Worm (Caenorhabditis elegans) whole organism, mixed stage, embryonic: ENCODE measurements around the gene F46C3.6.

Experiments
- M03D4.4 ChIP-seq: sonication (generic microtip); optimal IDR thresholded peaks from 2 replicates; lab custom pipeline; 2017; ENCODE audit warnings: mild to moderate bottlenecking, missing genetic modification characterization, missing compliant biosample characterization
- bed-3 ChIP-seq: fragments of 200-800 bp; sonication (Bioruptor generic); optimal IDR thresholded peaks from 3 replicates; lab custom pipeline; 2018; ENCODE audit warnings: mild to moderate bottlenecking, missing genetic modification characterization, moderate library complexity, missing compliant biosample characterization
- blmp-1 ChIP-seq: fragments of 150-350 bp; optimal IDR thresholded peaks from 2 replicates; lab custom pipeline; 2014; ENCODE audit warnings: missing biosample characterization, missing genetic modification characterization
- ceh-39 ChIP-seq: fragments of 150-350 bp; optimal IDR thresholded peaks from 2 replicates; lab custom pipeline; 2014; ENCODE audit warnings: missing biosample characterization, missing genetic modification characterization
- ceh-43 ChIP-seq: fragments of 200-800 bp; sonication (Bioruptor generic); optimal IDR thresholded peaks from 2 replicates; lab custom pipeline; 2018; ENCODE audit warnings: mild to moderate bottlenecking, missing genetic modification characterization, moderate library complexity, missing compliant biosample characterization
- ceh-83 ChIP-seq: fragments of 200-800 bp; sonication (Bioruptor generic); optimal IDR thresholded peaks from 2 replicates; lab custom pipeline; 2018; ENCODE audit warnings: mild to moderate bottlenecking, missing genetic modification characterization, missing compliant biosample characterization
- ces-1 ChIP-seq: fragments of 150-350 bp; optimal IDR thresholded peaks from 2 replicates; lab custom pipeline; 2014; ENCODE audit warnings: missing biosample characterization, missing genetic modification reagents, missing genetic modification characterization
- cnd-1 ChIP-seq: fragments of 200-800 bp; sonication (Bioruptor generic); optimal IDR thresholded peaks from 2 replicates; lab custom pipeline; 2018; ENCODE audit warnings: mild to moderate bottlenecking, missing genetic modification characterization, missing compliant biosample characterization
- drap-1 ChIP-seq: fragments of 200-800 bp; sonication (Bioruptor generic); optimal IDR thresholded peaks from 3 replicates; lab custom pipeline; 2018; ENCODE audit warnings: mild to moderate bottlenecking, missing genetic modification characterization, missing compliant biosample characterization
- elt-1 ChIP-seq: sonication (generic microtip); optimal IDR thresholded peaks from 2 replicates; lab custom pipeline; 2017; ENCODE audit warnings: missing genetic modification characterization, mild to moderate bottlenecking, missing compliant biosample characterization, antibody characterized with exemption, moderate library complexity, borderline replicate concordance; ENCODE audit not compliant: insufficient read depth
- elt-3 ChIP-seq: fragments of 150-350 bp; optimal IDR thresholded peaks from 2 replicates; lab custom pipeline; 2014; ENCODE audit warnings: missing biosample characterization, missing genetic modification characterization
- flh-1 ChIP-seq: fragments of 200-800 bp; sonication (Bioruptor generic); optimal IDR thresholded peaks from 2 replicates; lab custom pipeline; 2018; ENCODE audit warnings: mild to moderate bottlenecking, missing genetic modification characterization, moderate library complexity, missing compliant biosample characterization
- ham-2 ChIP-seq: fragments of 200-800 bp; sonication (Bioruptor generic); optimal IDR thresholded peaks from 2 replicates; lab custom pipeline; 2018; ENCODE audit warnings: mild to moderate bottlenecking, missing genetic modification characterization, missing compliant biosample characterization
- hlh-1 ChIP-seq: fragments of 150-350 bp; optimal IDR thresholded peaks from 2 replicates; lab custom pipeline; 2014; ENCODE audit warnings: missing biosample characterization, missing genetic modification reagents, missing genetic modification characterization
- lin-13 ChIP-seq: fragments of 150-350 bp; optimal IDR thresholded peaks from 2 replicates; lab custom pipeline; 2014; ENCODE audit warnings: missing biosample characterization, missing genetic modification characterization
- mep-1 ChIP-seq: fragments of 150-350 bp; optimal IDR thresholded peaks from 2 replicates; lab custom pipeline; 2017; ENCODE audit warnings: missing biosample characterization, missing genetic modification reagents, missing genetic modification characterization, inconsistent platforms
- mls-2 ChIP-seq: sonication (generic microtip); optimal IDR thresholded peaks from 2 replicates; lab custom pipeline; 2016; ENCODE audit warnings: mild to moderate bottlenecking, missing genetic modification characterization, moderate library complexity, missing compliant biosample characterization
- nhr-12 ChIP-seq: fragments of 150-350 bp; optimal IDR thresholded peaks from 2 replicates; lab custom pipeline; 2014; ENCODE audit warnings: missing biosample characterization, missing genetic modification characterization
- nhr-2 ChIP-seq: fragments of 150-350 bp; optimal IDR thresholded peaks from 2 replicates; lab custom pipeline; 2014; ENCODE audit warnings: missing biosample characterization, missing genetic modification characterization
- nhr-237 ChIP-seq: fragments of 150-350 bp; optimal IDR thresholded peaks from 2 replicates; lab custom pipeline; 2014; ENCODE audit warnings: missing biosample characterization, missing genetic modification characterization
- nhr-28 ChIP-seq: fragments of 150-350 bp; optimal IDR thresholded peaks from 2 replicates; lab custom pipeline; 2014; ENCODE audit warnings: missing biosample characterization, missing genetic modification characterization
- nhr-76 ChIP-seq: sonication (generic microtip); optimal IDR thresholded peaks from 2 replicates; lab custom pipeline; 2017; ENCODE audit warnings: missing biosample characterization, missing genetic modification characterization
- sem-2 ChIP-seq: fragments of 200-800 bp; sonication (Bioruptor generic); optimal IDR thresholded peaks from 2 replicates; lab custom pipeline; 2018; ENCODE audit warnings: mild to moderate bottlenecking, missing genetic modification characterization, missing compliant biosample characterization
- snpc-4 ChIP-seq: fragments of 150-350 bp; optimal IDR thresholded peaks from 2 replicates; lab custom pipeline; 2014; ENCODE audit warnings: missing biosample characterization, missing genetic modification characterization
- sptf-1 ChIP-seq: sonication (generic microtip); optimal IDR thresholded peaks from 2 replicates; lab custom pipeline; 2017; ENCODE audit warnings: mild to moderate bottlenecking, missing genetic modification characterization, moderate library complexity, missing compliant biosample characterization
- tbx-8 ChIP-seq: fragments of 200-800 bp; sonication (Bioruptor generic); optimal IDR thresholded peaks from 2 replicates; lab custom pipeline; 2018; ENCODE audit warnings: mild to moderate bottlenecking, missing genetic modification characterization, moderate library complexity, missing compliant biosample characterization
- unc-120 ChIP-seq: sonication (generic microtip); optimal IDR thresholded peaks from 2 replicates; lab custom pipeline; 2017; ENCODE audit warnings: missing genetic modification characterization, missing compliant biosample characterization; ENCODE audit not compliant: poor library complexity, severe bottlenecking
- unc-62 ChIP-seq: fragments of 150-350 bp; optimal IDR thresholded peaks from 2 replicates; lab custom pipeline; 2014; ENCODE audit warnings: missing biosample characterization, missing genetic modification reagents, missing genetic modification characterization
- zip-8 ChIP-seq: fragments of 150-350 bp; optimal IDR thresholded peaks from 2 replicates; lab custom pipeline; 2014; ENCODE audit warnings: missing biosample characterization, missing genetic modification characterization
- ztf-11 ChIP-seq: fragments of 150-350 bp; optimal IDR thresholded peaks from 2 replicates; lab custom pipeline; 2014; ENCODE audit warnings: missing biosample characterization, missing genetic modification characterization

F46C3.6 gene

ce11 chrX:11419988-11420387 lies at the start of gene F46C3.6:
Gene F46C3.6 (minus strand): TSS chrX:11420074.
- TF ChIP-seq nhr-12 (tag; lab: Kevin White, UChicago) (no peak), ham-2 (no peak), unc-62 (GFP tag; lab: Kevin White, UChicago) (no peak), ces-1 (GFP tag; lab: Kevin White, UChicago) (no peak), zip-8 (tag; lab: Kevin White, UChicago) (no peak), bed-3 (GFP tag; lab: Kevin White, UChicago) (no peak), mls-2 (tag; lab: Kevin White, UChicago) (no peak), M03D4.4 (tag; lab: Kevin White, UChicago) (no peak)

ce11 chrX:11469600-11469999 lies 49.7 kb upstream of the F46C3.6 start:
- no peak for TF ChIP-seq nhr-76 (tag; lab: Kevin White, UChicago)

- TF ChIP-seq tbx-8 (GFP tag; lab: Kevin White, UChicago), result no peak
- TF ChIP-seq unc-120, result no peak
- TF ChIP-seq mep-1 (tag; lab: Kevin White, UChicago), result no peak
- TF ChIP-seq cnd-1 (tag; lab: Kevin White, UChicago), result no peak
- no peak for TF ChIP-seq ceh-43 (GFP tag; lab: Kevin White, UChicago)
- no peak for TF ChIP-seq sem-2 (GFP tag; lab: Kevin White, UChicago)
- no peak for TF ChIP-seq ham-2
- TF ChIP-seq, all 35 proteins: peak for 0
Measured at ce11 chrX:11468814-11469213, 48.9 kb upstream of the F46C3.6 start.

- TF ChIP-seq M03D4.4 (tag; lab: Kevin White, UChicago), result no peak
- peak; percentile 41 for TF ChIP-seq mls-2 (tag; lab: Kevin White, UChicago)
- no peak for TF ChIP-seq elt-3
- no peak for TF ChIP-seq nhr-12 (tag; lab: Kevin White, UChicago)
- TF ChIP-seq sptf-1 (tag; lab: Kevin White, UChicago), result peak; percentile 8
- no peak for TF ChIP-seq ceh-39 (tag; lab: Kevin White, UChicago)
- TF ChIP-seq hlh-1, result no peak
- peak; percentile 24 for TF ChIP-seq unc-62 (GFP tag; lab: Kevin White, UChicago)
- TF ChIP-seq mep-1 (tag; lab: Kevin White, UChicago), result no peak
- TF ChIP-seq lin-13 (tag; lab: Kevin White, UChicago), result no peak
- TF ChIP-seq sem-2 (GFP tag; lab: Kevin White, UChicago), result no peak
- TF ChIP-seq zip-8 (tag; lab: Kevin White, UChicago), result no peak
- TF ChIP-seq flh-1, result no peak
- TF ChIP-seq tbx-8 (GFP tag; lab: Kevin White, UChicago), result no peak
- TF ChIP-seq bed-3 (GFP tag; lab: Kevin White, UChicago), result peak; percentile 21
- no peak for TF ChIP-seq ceh-83
- TF ChIP-seq ceh-43 (GFP tag; lab: Kevin White, UChicago), result no peak
- no peak for TF ChIP-seq nhr-28 (tag; lab: Kevin White, UChicago)
- TF ChIP-seq cnd-1 (tag; lab: Kevin White, UChicago), result no peak
- peak; percentile 90 for TF ChIP-seq unc-120
- no peak for TF ChIP-seq blmp-1
- TF ChIP-seq ztf-11, result no peak
- no peak for TF ChIP-seq nhr-2
- TF ChIP-seq elt-1, result no peak
- TF ChIP-seq nhr-237 (tag; lab: Kevin White, UChicago), result peak; percentile 23
- peak; percentile 5 for TF ChIP-seq ham-2
- no peak for TF ChIP-seq snpc-4 (tag; lab: Kevin White, UChicago)
- peak; percentile 76 for TF ChIP-seq ces-1 (GFP tag; lab: Kevin White, UChicago)
- no peak for TF ChIP-seq drap-1
Measured at ce11 chrX:11467320-11467732, 47.5 kb upstream of the F46C3.6 start.

- no peak for TF ChIP-seq nhr-12 (tag; lab: Kevin White, UChicago)
- no peak for TF ChIP-seq nhr-76 (tag; lab: Kevin White, UChicago)
- TF ChIP-seq elt-1, result no peak
- no peak for TF ChIP-seq mls-2 (tag; lab: Kevin White, UChicago)
- TF ChIP-seq bed-3 (GFP tag; lab: Kevin White, UChicago), result no peak
- no peak for TF ChIP-seq drap-1
- TF ChIP-seq sptf-1 (tag; lab: Kevin White, UChicago), result no peak
- TF ChIP-seq ztf-11, result no peak
- TF ChIP-seq hlh-1, result no peak
- TF ChIP-seq ham-2, result no peak
Measured at ce11 chrX:11466444-11467319, 46.8 kb upstream of the F46C3.6 start.
